Fruit fly (Drosophila melanogaster) whole organism, embryonic: Measurements from ENCODE around the gene CG17325.
A peak's percentile ranks its signal among the peaks of the same experiment; 100 is the strongest.

Source experiments
- Adf1 ChIP-seq: fragments of 200-800 bp; sonication (Bioruptor generic); IDR thresholded peaks from 2 replicates; pipeline ENCODE4 v1.3.6; 2022; ENCODE audit warnings: missing biosample characterization, missing genetic modification characterization
- Awh ChIP-seq: fragments of 200-800 bp; sonication (Bioruptor generic); IDR thresholded peaks from 2 replicates; pipeline ENCODE4, ENCODE4 v1.3.6; 2022; ENCODE audit warnings: missing biosample characterization, missing genetic modification characterization
- B-H2 ChIP-seq: fragments of 200-800 bp; sonication (Bioruptor generic); optimal IDR thresholded peaks from 2 replicates; lab custom pipeline; 2018; ENCODE audit warnings: missing biosample characterization, mild to moderate bottlenecking, missing genetic modification characterization
- Blimp-1 ChIP-seq: fragments of 200-800 bp; sonication (Bioruptor generic); optimal IDR thresholded peaks from 3 replicates; lab custom pipeline; 2018; ENCODE audit warnings: missing biosample characterization, missing genetic modification characterization, mild to moderate bottlenecking, moderate library complexity, missing genetic modification reagents
- CG10267 ChIP-seq: fragments of 200-800 bp; sonication (Bioruptor generic); optimal IDR thresholded peaks from 2 replicates; lab custom pipeline; 2018; ENCODE audit warnings: missing biosample characterization, mild to moderate bottlenecking, missing genetic modification characterization, moderate library complexity
- CG10321 ChIP-seq: fragments of 200-800 bp; sonication (Bioruptor generic); IDR thresholded peaks from 2 replicates; pipeline ENCODE4 v1.3.6; 2022; ENCODE audit warnings: missing biosample characterization, missing genetic modification characterization
- CG11093 ChIP-seq: fragments of 200-800 bp; sonication (Bioruptor generic); IDR thresholded peaks from 3 replicates; pipeline ENCODE4 v1.3.6; 2022; ENCODE audit warnings: missing biosample characterization, missing genetic modification characterization
- CG11504 ChIP-seq: fragments of 200-800 bp; sonication (Bioruptor generic); optimal IDR thresholded peaks from 3 replicates; lab custom pipeline; 2019; ENCODE audit warnings: missing biosample characterization, mild to moderate bottlenecking, missing genetic modification characterization, moderate library complexity
- CG12071 ChIP-seq: fragments of 200-800 bp; sonication (Bioruptor generic); optimal IDR thresholded peaks from 3 replicates; lab custom pipeline; 2018; ENCODE audit warnings: missing biosample characterization, mild to moderate bottlenecking, missing genetic modification characterization
- CG1233 ChIP-seq: fragments of 200-800 bp; sonication (Bioruptor generic); optimal IDR thresholded peaks from 4 replicates; lab custom pipeline; 2018; ENCODE audit warnings: missing biosample characterization, mild to moderate bottlenecking, missing genetic modification characterization
- CG13123 ChIP-seq: fragments of 200-800 bp; sonication (Bioruptor generic); optimal IDR thresholded peaks from 2 replicates; lab custom pipeline; 2016; ENCODE audit warnings: missing biosample characterization, missing genetic modification characterization
- CG1529 ChIP-seq: fragments of 200-800 bp; sonication (Bioruptor generic); optimal IDR thresholded peaks from 3 replicates; lab custom pipeline; 2018; ENCODE audit warnings: missing biosample characterization, missing genetic modification characterization
- CG15601 ChIP-seq: fragments of 200-800 bp; sonication (Bioruptor generic); optimal IDR thresholded peaks from 3 replicates; lab custom pipeline; 2019; ENCODE audit warnings: missing biosample characterization, mild to moderate bottlenecking, missing genetic modification characterization, moderate library complexity
- CG1832 ChIP-seq: fragments of 200-800 bp; sonication (Bioruptor generic); optimal IDR thresholded peaks from 2 replicates; lab custom pipeline; 2017; ENCODE audit warnings: missing biosample characterization, mild to moderate bottlenecking, missing genetic modification characterization, inconsistent platforms
- CG2712 ChIP-seq: fragments of 200-800 bp; optimal IDR thresholded peaks from 3 replicates; lab custom pipeline; 2019; ENCODE audit warnings: missing biosample characterization, mild to moderate bottlenecking, missing genetic modification characterization, moderate library complexity
- CG31388 ChIP-seq: fragments of 200-800 bp; sonication (Bioruptor generic); optimal IDR thresholded peaks from 2 replicates; lab custom pipeline; 2016; ENCODE audit warnings: missing biosample characterization, missing genetic modification characterization
- CG3281 ChIP-seq: fragments of 200-800 bp; sonication (Bioruptor generic); optimal IDR thresholded peaks from 3 replicates; lab custom pipeline; 2017; ENCODE audit warnings: missing biosample characterization, mild to moderate bottlenecking, missing genetic modification characterization
- CG33213 ChIP-seq: fragments of 200-800 bp; sonication (Bioruptor generic); optimal IDR thresholded peaks from 3 replicates; lab custom pipeline; 2016; ENCODE audit warnings: missing biosample characterization, missing genetic modification characterization
- CG42726 ChIP-seq: fragments of 200-800 bp; sonication (Bioruptor generic); IDR thresholded peaks from 2 replicates; pipeline ENCODE4 v1.3.6; 2022; ENCODE audit warnings: missing biosample characterization, missing genetic modification characterization; ENCODE audit not compliant: partially characterized antibody
- CG5953 ChIP-seq: fragments of 200-800 bp; sonication (Bioruptor generic); IDR thresholded peaks from 2 replicates; pipeline ENCODE4 v1.3.6; 2022; ENCODE audit warnings: missing biosample characterization, missing genetic modification characterization
- CG6175 ChIP-seq: fragments of 200-800 bp; sonication (Bioruptor generic); IDR thresholded peaks from 3 replicates; pipeline ENCODE4 v1.3.6; 2022; ENCODE audit warnings: missing biosample characterization, missing genetic modification characterization
- CG6765 ChIP-seq: fragments of 200-800 bp; sonication (Bioruptor generic); optimal IDR thresholded peaks from 3 replicates; lab custom pipeline; 2017; ENCODE audit warnings: missing biosample characterization, mild to moderate bottlenecking, missing genetic modification characterization
- CG7372 ChIP-seq: fragments of 200-800 bp; sonication (Bioruptor generic); IDR thresholded peaks from 2 replicates; pipeline ENCODE4 v1.3.6; 2022; ENCODE audit warnings: missing biosample characterization, missing genetic modification characterization
- CG8478 ChIP-seq: fragments of >200 bp; optimal IDR thresholded peaks from 2 replicates; lab custom pipeline; 2018
- CG9437 ChIP-seq: fragments of 200-800 bp; sonication (Bioruptor generic); optimal IDR thresholded peaks from 2 replicates; lab custom pipeline; 2018; ENCODE audit warnings: missing biosample characterization, mild to moderate bottlenecking, missing genetic modification characterization
- CkIIα-i1 ChIP-seq: fragments of 200-800 bp; sonication (Bioruptor generic); IDR thresholded peaks from 2 replicates; pipeline ENCODE4 v1.3.6; 2022; ENCODE audit warnings: missing biosample characterization, missing genetic modification characterization
- Deaf1 ChIP-seq: fragments of 200-800 bp; optimal IDR thresholded peaks from 3 replicates; lab custom pipeline; 2019; ENCODE audit warnings: missing biosample characterization, mild to moderate bottlenecking, missing genetic modification characterization, moderate library complexity
- Dp ChIP-seq: fragments of 200-800 bp; sonication (Bioruptor generic); optimal IDR thresholded peaks from 2 replicates; lab custom pipeline; 2018; ENCODE audit warnings: missing biosample characterization, mild to moderate bottlenecking, missing genetic modification characterization, moderate library complexity
- Dref ChIP-seq: fragments of 200-800 bp; sonication (Bioruptor generic); IDR thresholded peaks from 2 replicates; pipeline ENCODE4 v1.3.6; 2022; ENCODE audit warnings: missing biosample characterization, missing genetic modification characterization
- Hand ChIP-seq: fragments of 200-800 bp; sonication (Bioruptor generic); optimal IDR thresholded peaks from 2 replicates; lab custom pipeline; 2017; ENCODE audit warnings: mild to moderate bottlenecking, missing biosample characterization, missing genetic modification reagents, missing genetic modification characterization
- Jarid2 ChIP-seq: fragments of 200-800 bp; sonication (Bioruptor generic); optimal IDR thresholded peaks from 3 replicates; lab custom pipeline; 2017; ENCODE audit warnings: mild to moderate bottlenecking, missing biosample characterization, missing genetic modification reagents, missing genetic modification characterization
- Med ChIP-seq: fragments of 200-800 bp; sonication (Bioruptor generic); peaks from one replicate; lab custom pipeline; 2016; ENCODE audit warnings: missing biosample characterization, missing genetic modification characterization, mild to moderate bottlenecking, inconsistent platforms, moderate library complexity
- Nf-YB ChIP-seq: fragments of 200-800 bp; sonication (Bioruptor generic); optimal IDR thresholded peaks from 3 replicates; lab custom pipeline; 2019; ENCODE audit warnings: missing biosample characterization, mild to moderate bottlenecking, missing genetic modification characterization, moderate library complexity
- Pdp1 ChIP-seq, 2 experiments: fragments of 200-800 bp; sonication (Bioruptor generic); optimal IDR thresholded peaks; 3 replicates each; lab custom pipeline; 2016; ENCODE audit warnings: missing biosample characterization in 2 of 2, missing genetic modification characterization in 2 of 2, mild to moderate bottlenecking in 1 of 2, moderate library complexity in 1 of 2
- Sry-δ ChIP-seq: fragments of 200-800 bp; sonication (Bioruptor generic); optimal IDR thresholded peaks from 2 replicates; lab custom pipeline; 2016; ENCODE audit warnings: missing biosample characterization, missing genetic modification characterization
- Trl ChIP-seq, 3 experiments: fragments of >200 bp in 2 of 3; fragments of 200-800 bp in 1 of 3; sonication (Bioruptor generic) in 1 of 3; optimal IDR thresholded peaks; 2 replicates in 1 of 3; 3 replicates in 2 of 3; lab custom pipeline; 2016 to 2017; ENCODE audit warnings: missing biosample characterization in 1 of 3, missing genetic modification characterization in 1 of 3
- ab ChIP-seq: fragments of 200-800 bp; sonication (Bioruptor generic); optimal IDR thresholded peaks from 2 replicates; lab custom pipeline; 2016; ENCODE audit warnings: missing biosample characterization, missing genetic modification characterization
- aop ChIP-seq: fragments of 200-800 bp; sonication (Bioruptor generic); IDR thresholded peaks from 2 replicates; pipeline ENCODE4 v1.3.6; 2022; ENCODE audit warnings: missing biosample characterization, missing genetic modification characterization
- bab2 ChIP-seq: fragments of 200-800 bp; sonication (Bioruptor generic); optimal IDR thresholded peaks from 2 replicates; lab custom pipeline; 2016; ENCODE audit warnings: missing biosample characterization, missing genetic modification characterization
- crc ChIP-seq: fragments of 200-800 bp; sonication (Bioruptor generic); optimal IDR thresholded peaks from 2 replicates; lab custom pipeline; 2016; ENCODE audit warnings: missing biosample characterization, missing genetic modification characterization
- gcm2 ChIP-seq: fragments of 200-800 bp; sonication (Bioruptor generic); optimal IDR thresholded peaks from 2 replicates; lab custom pipeline; 2016; ENCODE audit warnings: missing biosample characterization, missing genetic modification characterization
- gfzf ChIP-seq: fragments of 200-800 bp; sonication (Bioruptor generic); optimal IDR thresholded peaks from 2 replicates; lab custom pipeline; 2016; ENCODE audit warnings: missing biosample characterization, mild to moderate bottlenecking, missing genetic modification characterization, moderate library complexity
- hb ChIP-seq: fragments of 200-800 bp; sonication (Bioruptor generic); IDR thresholded peaks from 3 replicates; pipeline ENCODE4 v1.3.6; 2022; ENCODE audit warnings: missing biosample characterization, missing genetic modification characterization; ENCODE audit not compliant: partially characterized antibody
- kay ChIP-seq: fragments of 200-800 bp; sonication (Bioruptor generic); optimal IDR thresholded peaks from 2 replicates; lab custom pipeline; 2016; ENCODE audit warnings: missing biosample characterization, missing genetic modification characterization
- oc ChIP-seq: fragments of 200-800 bp; sonication (Bioruptor generic); optimal IDR thresholded peaks from 2 replicates; lab custom pipeline; 2018; ENCODE audit warnings: missing biosample characterization, mild to moderate bottlenecking, missing genetic modification characterization, moderate library complexity
- pfk ChIP-seq: fragments of 200-800 bp; sonication (Bioruptor generic); optimal IDR thresholded peaks from 2 replicates; lab custom pipeline; 2018; ENCODE audit warnings: missing biosample characterization, mild to moderate bottlenecking, missing genetic modification characterization, moderate library complexity
- sd ChIP-seq: fragments of 200-800 bp; sonication (Bioruptor generic); optimal IDR thresholded peaks from 3 replicates; lab custom pipeline; 2018; ENCODE audit warnings: missing biosample characterization, mild to moderate bottlenecking, missing genetic modification characterization, moderate library complexity
- vnd ChIP-seq: fragments of 200-800 bp; sonication (Bioruptor generic); IDR thresholded peaks from 3 replicates; pipeline ENCODE4 v1.3.6; 2022; ENCODE audit warnings: missing biosample characterization, missing genetic modification characterization; ENCODE audit not compliant: partially characterized antibody
- zfh2 ChIP-seq: fragments of 200-800 bp; sonication (Bioruptor generic); optimal IDR thresholded peaks from 2 replicates; lab custom pipeline; 2016; ENCODE audit warnings: missing biosample characterization, missing genetic modification characterization

The CG17325 gene

dm6 chr2L:18795917-18796402, 16.5 kb upstream of the CG17325 start (continued):
- TF ChIP-seq CG13123 (GFP tag; lab: Kevin White, UChicago) (no peak), CG11093 (GFP tag; lab: Robert Waterston, UW) (no peak), CG12071 (GFP tag; lab: Kevin White, UChicago) (peak; percentile 23)

DNA sequence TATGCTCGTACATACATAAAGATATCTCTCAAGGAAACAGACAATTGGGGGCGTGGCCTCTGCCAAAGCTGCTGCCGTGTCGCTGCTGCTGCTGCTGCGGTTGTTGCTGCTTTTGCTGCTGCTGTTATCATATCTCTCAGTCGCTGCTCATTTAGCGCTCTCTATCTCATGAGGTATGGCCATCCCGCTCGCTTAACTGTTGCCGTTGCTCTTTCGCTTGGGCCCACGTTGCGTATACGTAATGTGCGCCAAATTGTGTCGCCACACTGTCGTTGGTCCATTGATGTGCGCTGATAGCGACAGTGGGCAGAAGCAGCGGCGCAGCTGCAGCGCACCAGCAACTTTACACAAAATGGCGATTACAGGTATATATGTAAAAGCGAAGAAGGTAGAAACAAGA, 16.0 kb upstream of the CG17325 start:
- TF ChIP-seq CG6765 (GFP tag; lab: Kevin White, UChicago), result no peak
- TF ChIP-seq Dp (GFP tag; lab: Kevin White, UChicago), result no peak
- TF ChIP-seq CG2712, result no peak
- peak in 1 of 2 experiments; percentile 87 for TF ChIP-seq Trl (optimal IDR thresholded peaks at IDR 0.05; lab: Kevin White, UChicago)
- TF ChIP-seq Trl (GFP tag; optimal IDR thresholded peaks at IDR 0.05; lab: Kevin White, UChicago), result no peak
- TF ChIP-seq B-H2, result no peak
- no peak for TF ChIP-seq Blimp-1 (GFP tag; lab: Kevin White, UChicago)
- TF ChIP-seq Pdp1 (GFP tag; optimal IDR thresholded peaks at IDR 0.05; lab: Kevin White, UChicago), result peak in 1 of 2 experiments; percentile 73
- no peak for TF ChIP-seq bab2 (GFP tag; lab: Kevin White, UChicago)
- TF ChIP-seq CG9437 (GFP tag; lab: Kevin White, UChicago), result peak; percentile 2
- no peak for TF ChIP-seq CG3281 (GFP tag; lab: Kevin White, UChicago)
- TF ChIP-seq hb (GFP tag; lab: Robert Waterston, UW), result 0 out of 3 replicates have a peak, but pooled peaks have one; percentile 19
- TF ChIP-seq oc (tag; lab: Kevin White, UChicago), result no peak
- peak; percentile 52 for TF ChIP-seq CG1832
- TF ChIP-seq CG1529 (GFP tag; lab: Kevin White, UChicago), result no peak
- TF ChIP-seq ab (GFP tag; lab: Kevin White, UChicago), result no peak
- TF ChIP-seq Deaf1 (tag; lab: Kevin White, UChicago), result no peak
- TF ChIP-seq CG15601 (tag; lab: Kevin White, UChicago), result no peak
- no peak for TF ChIP-seq CG1233 (GFP tag; lab: Kevin White, UChicago)
- no peak for TF ChIP-seq CkIIα-i1 (GFP tag; lab: Robert Waterston, UW)
- no peak for TF ChIP-seq CG5953 (GFP tag; lab: Robert Waterston, UW)
- TF ChIP-seq CG11504 (tag; lab: Kevin White, UChicago), result no peak
- no peak for TF ChIP-seq Awh
- TF ChIP-seq Dref (GFP tag; lab: Robert Waterston, UW), result no peak
- no peak for TF ChIP-seq gcm2 (GFP tag; lab: Kevin White, UChicago)
- TF ChIP-seq Adf1 (GFP tag; lab: Robert Waterston, UW), result peak; percentile 91
- TF ChIP-seq vnd (GFP tag; lab: Robert Waterston, UW), result no peak
- TF ChIP-seq Hand (GFP tag; lab: Kevin White, UChicago), result no peak
- peak; percentile 92 for TF ChIP-seq CG10321 (GFP tag; lab: Robert Waterston, UW)
- TF ChIP-seq Nf-YB (GFP tag; lab: Kevin White, UChicago), result peak; percentile 64
- no peak for TF ChIP-seq CG42726
- TF ChIP-seq crc (GFP tag; lab: Kevin White, UChicago), result no peak
- peak; percentile 92 for TF ChIP-seq CG7372 (GFP tag; lab: Robert Waterston, UW)
- no peak for TF ChIP-seq CG33213 (GFP tag; lab: Kevin White, UChicago)
- TF ChIP-seq kay, result no peak
- peak; percentile 64 for TF ChIP-seq CG8478
- no peak for TF ChIP-seq gfzf
- TF ChIP-seq sd, result no peak
- TF ChIP-seq Sry-δ (GFP tag; lab: Kevin White, UChicago), result no peak
- TF ChIP-seq CG10267 (tag; lab: Kevin White, UChicago), result no peak
- no peak for TF ChIP-seq CG31388 (GFP tag; lab: Kevin White, UChicago)
- no peak for TF ChIP-seq aop (GFP tag; lab: Robert Waterston, UW)
- TF ChIP-seq Med, result peak; percentile 75
- peak; percentile 32 for TF ChIP-seq Jarid2
- 0 out of 3 replicates have a peak, but pooled peaks have one; percentile 41 for TF ChIP-seq CG6175 (GFP tag; lab: Robert Waterston, UW)
- no peak for TF ChIP-seq pfk (GFP tag; lab: Kevin White, UChicago)
- no peak for TF ChIP-seq zfh2 (GFP tag; lab: Kevin White, UChicago)
